Fruit fly (Drosophila melanogaster): ENCODE data around the gene CG18477.
A peak's percentile ranks its signal among the peaks of the same experiment; 100 is the strongest.

Gene CG18477

dm6 chr2L:15629596-15630168 is 31.2 kb upstream of the CG18477 start, which contains the start of gene CG18480 (continued):
- no peak for TF ChIP-seq hth (optimal IDR thresholded peaks at IDR 0.05)
- no peak for TF ChIP-seq ap (GFP tag; IDR thresholded peaks at IDR 0.05)
- TF ChIP-seq twi (tag; optimal IDR thresholded peaks at IDR 0.05), result no peak
- no peak for TF ChIP-seq E2f1 (GFP tag; IDR thresholded peaks at IDR 0.05)
- no peak for TF ChIP-seq wek (GFP tag; optimal IDR thresholded peaks at IDR 0.05)
- no peak for TF ChIP-seq gsb-n (tag; optimal IDR thresholded peaks at IDR 0.05)
- no peak for TF ChIP-seq CG17361 (GFP tag; IDR thresholded peaks at IDR 0.05)
- TF ChIP-seq Dek (tag; optimal IDR thresholded peaks at IDR 0.05), result no peak
- no peak for TF ChIP-seq vfl (GFP tag; optimal IDR thresholded peaks at IDR 0.05)
- TF ChIP-seq esg (GFP tag; conservative IDR thresholded peaks at IDR 0.05), result no peak
- no peak for TF ChIP-seq CG6654 (GFP tag; optimal IDR thresholded peaks at IDR 0.05)
- no peak for TF ChIP-seq pita (GFP tag; optimal IDR thresholded peaks at IDR 0.05)
- no peak for TF ChIP-seq tll (GFP tag; optimal IDR thresholded peaks at IDR 0.05)
- TF ChIP-seq CG4328 (GFP tag; optimal IDR thresholded peaks at IDR 0.05), result no peak
- TF ChIP-seq lmd (GFP tag; IDR thresholded peaks at IDR 0.05), result peak; percentile 37; the same call in 1 of the 2 replicates
- peak; percentile 31 for TF ChIP-seq CG10209 (GFP tag; optimal IDR thresholded peaks at IDR 0.05)
- TF ChIP-seq pan (optimal IDR thresholded peaks at IDR 0.05), result no peak
- peak in 1 of 2 experiments; percentile 46 for TF ChIP-seq pan (GFP tag; optimal IDR thresholded peaks at IDR 0.05 in 1 of 2, IDR thresholded peaks at IDR 0.05 in 1 of 2)
- no peak for TF ChIP-seq TFAM (GFP tag; optimal IDR thresholded peaks at IDR 0.05)
- TF ChIP-seq CG30020 (tag; optimal IDR thresholded peaks at IDR 0.05), result no peak
- peak; percentile 79 for TF ChIP-seq ci (GFP tag; IDR thresholded peaks at IDR 0.05)
- peak; percentile 42 for TF ChIP-seq Fer3 (tag; optimal IDR thresholded peaks at IDR 0.05)
- TF ChIP-seq Hmr (GFP tag; optimal IDR thresholded peaks at IDR 0.05), result peak; percentile 47
- TF ChIP-seq Taf1 (GFP tag; IDR thresholded peaks at IDR 0.05), result peak; percentile 28; the same call in 1 of the 2 replicates
- no peak for TF ChIP-seq oc (tag; optimal IDR thresholded peaks at IDR 0.05)
- TF ChIP-seq Bdp1 (GFP tag; optimal IDR thresholded peaks at IDR 0.05), result no peak
- no peak for TF ChIP-seq Spps (tag; optimal IDR thresholded peaks at IDR 0.05)
- peak; percentile 18 for TF ChIP-seq Hand (GFP tag; optimal IDR thresholded peaks at IDR 0.05)
- TF ChIP-seq ro (GFP tag; IDR thresholded peaks at IDR 0.05), result no peak
- TF ChIP-seq Dp (GFP tag; optimal IDR thresholded peaks at IDR 0.05), result no peak
- no peak for TF ChIP-seq lola (GFP tag; optimal IDR thresholded peaks at IDR 0.05)
- peak; percentile 83 for TF ChIP-seq Rfx (GFP tag; IDR thresholded peaks at IDR 0.05)
- no peak for TF ChIP-seq CG7271 (tag; optimal IDR thresholded peaks at IDR 0.05)
- no peak for TF ChIP-seq schlank (tag; optimal IDR thresholded peaks at IDR 0.05)
- no peak for TF ChIP-seq CG13775 (GFP tag; optimal IDR thresholded peaks at IDR 0.05)
- peak; percentile 50 for TF ChIP-seq CG13894 (tag; optimal IDR thresholded peaks at IDR 0.05)
- TF ChIP-seq Trl (optimal IDR thresholded peaks at IDR 0.05), result no peak
- TF ChIP-seq Trl (GFP tag; optimal IDR thresholded peaks at IDR 0.05), result peak; percentile 45
- TF ChIP-seq Xbp1 (GFP tag; optimal IDR thresholded peaks at IDR 0.05), result peak; percentile 50
- no peak for TF ChIP-seq CG2199 (GFP tag; IDR thresholded peaks at IDR 0.05)
- no peak for TF ChIP-seq CG4820 (GFP tag; optimal IDR thresholded peaks at IDR 0.05)
- TF ChIP-seq cwo (GFP tag; optimal IDR thresholded peaks at IDR 0.05), result peak; percentile 50
- TF ChIP-seq CG8359 (GFP tag; optimal IDR thresholded peaks at IDR 0.05; ENCODE audit: borderline replicate concordance), result no peak
- TF ChIP-seq fd102C (GFP tag; optimal IDR thresholded peaks at IDR 0.05), result no peak
- TF ChIP-seq zfh1 (GFP tag; IDR thresholded peaks at IDR 0.05), result no peak
- 0 out of 3 replicates have a peak, but pooled peaks have one; percentile 36 for TF ChIP-seq CG3726 (GFP tag; IDR thresholded peaks at IDR 0.05)
- TF ChIP-seq ttk (GFP tag; IDR thresholded peaks at IDR 0.05), result 0 out of 2 replicates have a peak, but pooled peaks have one; percentile 20
- TF ChIP-seq ranshi (GFP tag; IDR thresholded peaks at IDR 0.05), result 0 out of 2 replicates have a peak, but pooled peaks have one; percentile 29
- TF ChIP-seq CG1233 (GFP tag; optimal IDR thresholded peaks at IDR 0.05), result no peak
- TF ChIP-seq Six4 (GFP tag; optimal IDR thresholded peaks at IDR 0.05), result no peak
- peak; percentile 21 to 27 for TF ChIP-seq chif (GFP tag; optimal IDR thresholded peaks at IDR 0.05)

All from whole organism, embryonic.